Fruit fly (Drosophila melanogaster) whole organism, embryonic: ENCODE results near the gene Cpr30B.

ENCODE experiments used
- Bgb ChIP-seq: fragments of 200-800 bp; sonication (Bioruptor generic); IDR thresholded peaks from 2 replicates; pipeline ENCODE4 v1.3.6; 2022; ENCODE audit warnings: missing biosample characterization, missing genetic modification characterization; ENCODE audit not compliant: partially characterized antibody
- CG11247 ChIP-seq: fragments of 200-800 bp; sonication (Bioruptor generic); IDR thresholded peaks from 2 replicates; pipeline ENCODE4 v1.3.6; 2022; ENCODE audit warnings: missing biosample characterization, missing genetic modification characterization
- CG11723 ChIP-seq: fragments of 200-800 bp; sonication (Bioruptor generic); optimal IDR thresholded peaks from 2 replicates; lab custom pipeline; 2017; ENCODE audit warnings: missing biosample characterization, mild to moderate bottlenecking, missing genetic modification characterization
- CG13287 ChIP-seq: fragments of 200-800 bp; sonication (Bioruptor generic); IDR thresholded peaks from 2 replicates; pipeline ENCODE4 v1.3.6; 2022; ENCODE audit warnings: missing biosample characterization, missing genetic modification characterization; ENCODE audit not compliant: partially characterized antibody
- CG14860 ChIP-seq: fragments of 200-800 bp; sonication (Bioruptor generic); IDR thresholded peaks from 3 replicates; pipeline ENCODE4 v1.3.6; 2022; ENCODE audit warnings: missing biosample characterization, missing genetic modification characterization; ENCODE audit not compliant: partially characterized antibody
- CG16813 ChIP-seq: fragments of 200-800 bp; sonication (Bioruptor generic); IDR thresholded peaks from 3 replicates; pipeline ENCODE4 v1.3.6; 2022; ENCODE audit warnings: missing biosample characterization, missing genetic modification characterization; ENCODE audit not compliant: partially characterized antibody
- CG17186 ChIP-seq: fragments of 200-800 bp; sonication (Bioruptor generic); optimal IDR thresholded peaks from 3 replicates; lab custom pipeline; 2017; ENCODE audit warnings: missing biosample characterization, missing genetic modification reagents, missing genetic modification characterization
- CG18599 ChIP-seq: fragments of 200-800 bp; sonication (Bioruptor generic); optimal IDR thresholded peaks from 3 replicates; lab custom pipeline; 2017; ENCODE audit warnings: missing biosample characterization, missing genetic modification characterization, mild to moderate bottlenecking, moderate library complexity, missing genetic modification reagents
- CG18619 ChIP-seq: fragments of 200-800 bp; sonication (Bioruptor generic); optimal IDR thresholded peaks from 3 replicates; lab custom pipeline; 2017; ENCODE audit warnings: missing biosample characterization, mild to moderate bottlenecking, missing genetic modification characterization
- CG2129 ChIP-seq: fragments of 200-800 bp; sonication (Bioruptor generic); IDR thresholded peaks from 2 replicates; pipeline ENCODE4 v1.3.6; 2022; ENCODE audit warnings: missing biosample characterization, missing genetic modification characterization; ENCODE audit not compliant: partially characterized antibody
- CG2875 ChIP-seq: fragments of 200-800 bp; sonication (Bioruptor generic); optimal IDR thresholded peaks from 2 replicates; lab custom pipeline; 2017; ENCODE audit warnings: missing biosample characterization, mild to moderate bottlenecking, missing genetic modification characterization, missing genetic modification reagents
- CG34422 ChIP-seq: fragments of 200-800 bp; sonication (Bioruptor generic); IDR thresholded peaks from 3 replicates; pipeline ENCODE4 v1.3.6; 2022; ENCODE audit warnings: missing biosample characterization, missing genetic modification characterization
- CG4820 ChIP-seq: fragments of 200-800 bp; sonication (Bioruptor generic); optimal IDR thresholded peaks from 3 replicates; lab custom pipeline; 2016; ENCODE audit warnings: missing biosample characterization, missing genetic modification characterization
- CG5953 ChIP-seq: fragments of 200-800 bp; sonication (Bioruptor generic); IDR thresholded peaks from 2 replicates; pipeline ENCODE4 v1.3.6; 2022; ENCODE audit warnings: missing biosample characterization, missing genetic modification characterization
- CG6854 ChIP-seq: fragments of 200-800 bp; sonication (Bioruptor generic); optimal IDR thresholded peaks from 3 replicates; lab custom pipeline; 2017; ENCODE audit warnings: missing biosample characterization, mild to moderate bottlenecking, missing genetic modification characterization
- CG9437 ChIP-seq: fragments of 200-800 bp; sonication (Bioruptor generic); optimal IDR thresholded peaks from 2 replicates; lab custom pipeline; 2018; ENCODE audit warnings: missing biosample characterization, mild to moderate bottlenecking, missing genetic modification characterization
- CG9797 ChIP-seq: fragments of 200-800 bp; sonication (Bioruptor generic); optimal IDR thresholded peaks from 3 replicates; lab custom pipeline; 2018; ENCODE audit warnings: missing biosample characterization, mild to moderate bottlenecking, missing genetic modification characterization
- CG9932 ChIP-seq: fragments of 200-800 bp; sonication (Bioruptor generic); IDR thresholded peaks from 2 replicates; pipeline ENCODE4 v1.3.6; 2022; ENCODE audit warnings: missing biosample characterization, missing genetic modification characterization
- Deaf1 ChIP-seq: fragments of 200-800 bp; optimal IDR thresholded peaks from 3 replicates; lab custom pipeline; 2019; ENCODE audit warnings: missing biosample characterization, mild to moderate bottlenecking, missing genetic modification characterization, moderate library complexity
- E2f1 ChIP-seq: fragments of 200-800 bp; sonication (Bioruptor generic); IDR thresholded peaks from 2 replicates; pipeline ENCODE4 v1.3.6; 2022; ENCODE audit warnings: missing biosample characterization, missing genetic modification characterization
- Eip74EF ChIP-seq, 2 experiments: fragments of 200-800 bp in 1 of 2; fragments of >200 bp in 1 of 2; sonication (Bioruptor generic) in 1 of 2; optimal IDR thresholded peaks; 2 replicates each; lab custom pipeline; 2017 to 2019; ENCODE audit warnings: missing biosample characterization in 2 of 2, missing genetic modification characterization in 2 of 2, mild to moderate bottlenecking in 1 of 2, moderate library complexity in 1 of 2
- Hr3 ChIP-seq: fragments of 200-800 bp; sonication (Bioruptor generic); optimal IDR thresholded peaks from 3 replicates; lab custom pipeline; 2016; ENCODE audit warnings: missing biosample characterization, missing genetic modification characterization
- Lpt ChIP-seq: fragments of >200 bp; optimal IDR thresholded peaks from 2 replicates; lab custom pipeline; 2018; ENCODE audit warnings: missing biosample characterization, missing genetic modification characterization
- Max ChIP-seq: fragments of 200-800 bp; sonication (Bioruptor generic); optimal IDR thresholded peaks from 2 replicates; lab custom pipeline; 2016; ENCODE audit warnings: missing biosample characterization, mild to moderate bottlenecking, missing genetic modification characterization
- Med ChIP-seq: fragments of 200-800 bp; sonication (Bioruptor generic); peaks from one replicate; lab custom pipeline; 2016; ENCODE audit warnings: missing biosample characterization, missing genetic modification characterization, mild to moderate bottlenecking, inconsistent platforms, moderate library complexity
- Meics ChIP-seq: fragments of 200-800 bp; sonication (Bioruptor generic); optimal IDR thresholded peaks from 2 replicates; lab custom pipeline; 2017; ENCODE audit warnings: missing biosample characterization, mild to moderate bottlenecking, missing genetic modification characterization
- NK7.1 ChIP-seq: fragments of 200-800 bp; sonication (Bioruptor generic); optimal IDR thresholded peaks from 3 replicates; lab custom pipeline; 2016; ENCODE audit warnings: missing biosample characterization, missing genetic modification characterization
- Spps ChIP-seq: fragments of 200-800 bp; sonication (Bioruptor generic); optimal IDR thresholded peaks from 2 replicates; lab custom pipeline; 2018; ENCODE audit warnings: missing biosample characterization, mild to moderate bottlenecking, missing genetic modification characterization
- abd-A ChIP-seq: fragments of 200-800 bp; sonication (Bioruptor generic); optimal IDR thresholded peaks from 3 replicates; lab custom pipeline; 2019; ENCODE audit warnings: missing biosample characterization, mild to moderate bottlenecking, missing genetic modification characterization, moderate library complexity
- bigmax ChIP-seq: fragments of 200-800 bp; sonication (Bioruptor generic); optimal IDR thresholded peaks from 2 replicates; lab custom pipeline; 2018; ENCODE audit warnings: missing biosample characterization, mild to moderate bottlenecking, missing genetic modification characterization
- cas ChIP-seq: fragments of 200-800 bp; sonication (Bioruptor generic); IDR thresholded peaks from 2 replicates; pipeline ENCODE4 v1.3.6; 2022; ENCODE audit warnings: missing biosample characterization, missing genetic modification characterization
- cg ChIP-seq: fragments of 200-800 bp; sonication (Bioruptor generic); optimal IDR thresholded peaks from 3 replicates; lab custom pipeline; 2019; ENCODE audit warnings: missing biosample characterization, mild to moderate bottlenecking, missing genetic modification characterization, moderate library complexity
- chinmo ChIP-seq: fragments of 200-800 bp; sonication (Bioruptor generic); IDR thresholded peaks from 4 replicates; pipeline ENCODE4 v1.3.6; 2022; ENCODE audit warnings: missing biosample characterization, missing genetic modification characterization; ENCODE audit not compliant: partially characterized antibody
- cwo ChIP-seq: fragments of 200-800 bp; sonication (Bioruptor generic); optimal IDR thresholded peaks from 3 replicates; lab custom pipeline; 2017; ENCODE audit warnings: missing biosample characterization, missing genetic modification characterization, mild to moderate bottlenecking, moderate library complexity, missing genetic modification reagents
- dimm ChIP-seq: fragments of 200-800 bp; sonication (Bioruptor generic); IDR thresholded peaks from 2 replicates; pipeline ENCODE4 v1.3.6; 2022; ENCODE audit warnings: missing biosample characterization, missing genetic modification characterization
- eyg ChIP-seq: fragments of 200-800 bp; sonication (Bioruptor generic); optimal IDR thresholded peaks from 3 replicates; lab custom pipeline; 2016; ENCODE audit warnings: missing biosample characterization, missing genetic modification characterization
- fd102C ChIP-seq: fragments of 200-800 bp; sonication (Bioruptor generic); optimal IDR thresholded peaks from 2 replicates; lab custom pipeline; 2018; ENCODE audit warnings: missing biosample characterization, mild to moderate bottlenecking, missing genetic modification characterization, moderate library complexity
- lov ChIP-seq, 2 experiments: fragments of 200-800 bp in 1 of 2; fragments of >200 bp in 1 of 2; sonication (Bioruptor generic) in 1 of 2; IDR thresholded peaks in 1 of 2; optimal IDR thresholded peaks in 1 of 2; 2 replicates in 1 of 2; 3 replicates in 1 of 2; pipeline versions ENCODE4 v1.3.6 to Lab custom; 2017 to 2022; ENCODE audit warnings: missing biosample characterization in 1 of 2, missing genetic modification characterization in 1 of 2
- onecut ChIP-seq: fragments of 200-800 bp; sonication (Bioruptor generic); IDR thresholded peaks from 2 replicates; pipeline ENCODE4 v1.3.6; 2022; ENCODE audit warnings: missing biosample characterization, missing genetic modification characterization
- pfk ChIP-seq: fragments of 200-800 bp; sonication (Bioruptor generic); optimal IDR thresholded peaks from 2 replicates; lab custom pipeline; 2018; ENCODE audit warnings: missing biosample characterization, mild to moderate bottlenecking, missing genetic modification characterization, moderate library complexity
- pzg ChIP-seq: fragments of 200-800 bp; sonication (Bioruptor generic); optimal IDR thresholded peaks from 3 replicates; lab custom pipeline; 2018; ENCODE audit warnings: missing biosample characterization, mild to moderate bottlenecking, missing genetic modification characterization, moderate library complexity
- ranshi ChIP-seq: fragments of 200-800 bp; sonication (Bioruptor generic); IDR thresholded peaks from 2 replicates; pipeline ENCODE4 v1.3.6; 2022; ENCODE audit warnings: missing biosample characterization, missing genetic modification characterization
- ro ChIP-seq: fragments of 200-800 bp; sonication (Bioruptor generic); IDR thresholded peaks from 2 replicates; pipeline ENCODE4 v1.3.6; 2022; ENCODE audit warnings: missing biosample characterization, missing genetic modification characterization
- sens-2 ChIP-seq: fragments of 200-800 bp; sonication (Bioruptor generic); IDR thresholded peaks from 2 replicates; pipeline ENCODE4 v1.3.6; 2022; ENCODE audit warnings: missing biosample characterization, missing genetic modification characterization
- sna ChIP-seq: fragments of 200-800 bp; sonication (Bioruptor generic); IDR thresholded peaks from 2 replicates; pipeline ENCODE4 v1.3.6; 2022; ENCODE audit warnings: missing biosample characterization, missing genetic modification characterization; ENCODE audit not compliant: partially characterized antibody
- sob ChIP-seq: fragments of 200-800 bp; sonication (Bioruptor generic); IDR thresholded peaks from 2 replicates; pipeline ENCODE4 v1.3.6; 2022; ENCODE audit warnings: missing biosample characterization, missing genetic modification characterization
- tna ChIP-seq: fragments of 200-800 bp; sonication (Bioruptor generic); IDR thresholded peaks from 2 replicates; pipeline ENCODE4 v1.3.6; 2022; ENCODE audit warnings: missing biosample characterization, missing genetic modification characterization; ENCODE audit not compliant: partially characterized antibody
- usp ChIP-seq: fragments of >200 bp; optimal IDR thresholded peaks from 2 replicates; lab custom pipeline; 2017; ENCODE audit warnings: missing biosample characterization, missing genetic modification characterization

Gene Cpr30B

DNA sequence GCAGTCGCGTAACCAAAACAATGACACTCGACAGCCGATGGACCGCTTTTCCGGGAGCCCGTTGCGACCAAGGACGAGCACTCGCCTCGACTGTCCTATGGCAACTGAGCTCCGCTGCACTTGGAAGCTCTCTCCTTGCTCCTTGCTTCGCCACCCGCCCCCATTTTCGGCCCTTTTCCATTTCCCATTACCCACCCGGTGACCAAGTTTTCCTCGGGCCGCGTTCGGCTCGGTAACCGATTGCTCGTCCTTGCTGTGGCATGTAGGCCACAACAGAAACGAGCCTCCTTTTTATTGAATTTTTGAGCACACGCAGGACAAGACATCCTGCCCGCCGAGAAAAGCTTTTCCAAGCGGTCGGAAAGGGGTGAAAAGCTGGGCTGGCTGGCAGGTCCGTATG, 24.0 kb downstream of the Cpr30B start, which contains the start of gene jp:
jp (minus strand) TSS at position 95 of the 400 bp plus-strand sequence.
- TF ChIP-seq cg (GFP tag; lab: Kevin White, UChicago) (no peak), Bgb (0 out of 2 replicates have a peak, but pooled peaks have one; percentile 28), lov (optimal IDR thresholded peaks at IDR 0.05; lab: Kevin White, UChicago) (no peak), lov (GFP tag; IDR thresholded peaks at IDR 0.05; lab: Robert Waterston, UW) (no peak), Max (GFP tag; lab: Kevin White, UChicago) (no peak), CG9932 (GFP tag; lab: Robert Waterston, UW) (0 out of 2 replicates have a peak, but pooled peaks have one; percentile 9), Med (GFP tag; lab: Kevin White, UChicago) (peak; percentile 68), chinmo (peak; percentile 72; the same call in 1 of the 4 replicates), CG6854 (GFP tag; lab: Kevin White, UChicago) (peak; percentile 3), CG34422 (GFP tag; lab: Robert Waterston, UW) (no peak), CG5953 (GFP tag; lab: Robert Waterston, UW) (0 out of 2 replicates have a peak, but pooled peaks have one; percentile 23), onecut (GFP tag; lab: Robert Waterston, UW) (peak; percentile 43), cas (GFP tag; lab: Robert Waterston, UW) (no peak), CG16813 (GFP tag; lab: Robert Waterston, UW) (0 out of 3 replicates have a peak, but pooled peaks have one; percentile 25), E2f1 (GFP tag; lab: Robert Waterston, UW) (no peak), Deaf1 (tag; lab: Kevin White, UChicago) (peak; percentile 96), eyg (no peak)

dm6 chr2L:9567398-9567856, 24.7 kb downstream of the Cpr30B start:
- TF ChIP-seq Lpt (GFP tag; lab: Kevin White, UChicago) (no peak), cwo (GFP tag; lab: Kevin White, UChicago) (peak; percentile 94), CG2875 (peak; percentile 99), bigmax (GFP tag; lab: Kevin White, UChicago) (peak; percentile 93), Eip74EF (GFP tag; optimal IDR thresholded peaks at IDR 0.05; lab: Kevin White, UChicago) (peak in 1 of 2 experiments; percentile 96), dimm (GFP tag; lab: Robert Waterston, UW) (peak; percentile 91), abd-A (peak; percentile 98), CG2129 (GFP tag; lab: Robert Waterston, UW) (no peak), pfk (GFP tag; lab: Kevin White, UChicago) (peak; percentile 89), CG4820 (peak; percentile 89), CG18599 (GFP tag; lab: Kevin White, UChicago) (peak; percentile 98), sna (GFP tag; lab: Robert Waterston, UW) (no peak; the same call in 1 of the 2 replicates), Spps (tag; lab: Kevin White, UChicago) (peak; percentile 91), CG14860 (GFP tag; lab: Robert Waterston, UW) (no peak), Meics (GFP tag; lab: Kevin White, UChicago) (peak; percentile 99), CG11723 (GFP tag; lab: Kevin White, UChicago) (peak; percentile 99), NK7.1 (GFP tag; lab: Kevin White, UChicago) (peak; percentile 96), CG11247 (peak; percentile 97), Hr3 (peak; percentile 82), usp (GFP tag; lab: Kevin White, UChicago) (no peak), CG9437 (GFP tag; lab: Kevin White, UChicago) (peak; percentile 94), pzg (peak; percentile 44), ro (GFP tag; lab: Robert Waterston, UW) (peak; percentile 72; the same call in 1 of the 2 replicates), sob (peak; percentile 97), CG9797 (GFP tag; lab: Kevin White, UChicago) (peak; percentile 73), CG13287 (peak; percentile 65), sens-2 (GFP tag; lab: Robert Waterston, UW) (peak; percentile 98), ranshi (peak; percentile 96), tna (GFP tag; lab: Robert Waterston, UW) (no peak), fd102C (peak; percentile 89), CG18619 (GFP tag; lab: Kevin White, UChicago) (peak; percentile 99), CG17186 (GFP tag; lab: Kevin White, UChicago) (peak; percentile 91)
